Worm (Caenorhabditis elegans): ENCODE results near the gene C01G12.13.
A peak's percentile ranks its signal among the peaks of the same experiment; 100 is the strongest.

Gene C01G12.13

DNA sequence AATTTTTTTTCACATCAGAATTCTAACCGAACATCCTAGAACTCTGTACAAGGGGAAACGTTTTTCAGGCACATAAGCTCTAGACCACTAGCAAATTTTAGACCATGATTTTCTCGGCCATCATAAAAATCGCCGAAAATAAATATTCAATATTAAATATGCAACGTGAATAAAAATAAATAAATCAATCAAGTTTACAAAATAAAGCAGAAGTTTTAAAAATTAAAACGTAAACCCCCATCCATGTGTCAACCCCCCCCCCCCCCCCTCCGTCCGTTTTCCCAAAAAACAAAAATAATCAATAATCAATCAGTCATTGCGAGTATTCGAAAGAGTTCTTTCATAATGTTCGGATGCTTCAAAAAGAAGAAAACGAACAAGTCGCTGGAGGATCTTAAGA is 16.8 kb downstream of the C01G12.13 start, which contains the start of gene catp-4:
catp-4 (plus strand) TSS at position 301 of the 400 bp plus-strand sequence.
- TF ChIP-seq attf-6 (GFP tag; IDR thresholded peaks at IDR 0.05) (no peak), tlf-1 (GFP tag; optimal IDR thresholded peaks at IDR 0.05) (no peak)

DNA sequence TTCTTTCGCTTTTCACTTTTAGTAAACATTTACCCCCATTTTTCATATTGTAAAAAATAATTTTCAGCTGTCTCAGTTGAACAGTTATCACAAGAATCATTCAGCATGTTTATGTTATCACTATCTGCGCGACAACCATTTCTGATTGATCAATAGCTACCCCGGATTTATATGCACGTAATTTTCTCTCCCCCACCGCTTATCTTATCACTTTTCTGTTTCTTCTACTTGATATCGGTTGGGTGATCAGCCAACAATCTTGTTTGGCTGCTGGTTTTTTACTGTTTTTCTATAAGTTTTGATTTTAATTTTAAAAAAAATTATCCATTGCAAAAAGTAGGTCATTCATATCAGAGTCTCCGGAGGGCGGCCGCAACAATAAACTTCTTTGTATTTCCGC is 21.3 kb downstream of the C01G12.13 start:
- TF ChIP-seq madf-6 (GFP tag; IDR thresholded peaks at IDR 0.05): 0 out of 2 replicates have a peak, but pooled peaks have one; percentile 17
- no peak for TF ChIP-seq lin-35 (GFP tag; optimal IDR thresholded peaks at IDR 0.05)

DNA sequence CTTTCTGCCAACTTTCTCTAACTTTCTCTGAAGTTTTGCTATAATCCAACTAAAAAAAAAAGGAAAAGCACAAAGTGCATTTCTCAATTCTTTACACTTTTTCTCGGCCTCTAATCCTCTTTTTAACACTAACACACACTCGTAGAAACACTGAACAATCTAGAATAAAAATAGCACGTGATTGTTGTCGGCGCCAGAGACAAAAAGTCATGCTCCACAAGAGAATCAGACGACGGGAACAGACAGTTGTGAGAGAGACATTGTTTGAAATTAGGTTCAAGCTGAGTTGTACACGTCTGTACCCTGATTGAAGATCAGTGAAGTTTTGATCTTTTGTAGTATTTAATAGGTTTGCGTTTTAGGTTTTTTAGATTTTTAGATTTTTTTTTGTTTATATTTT is 21.8 kb downstream of the C01G12.13 start:
- no peak for TF ChIP-seq T07F8.4 (tag; optimal IDR thresholded peaks at IDR 0.05)
- TF ChIP-seq hmg-20 (GFP tag; IDR thresholded peaks at IDR 0.05): no peak
- TF ChIP-seq snpc-4 (GFP tag; optimal IDR thresholded peaks at IDR 0.05): no peak
- TF ChIP-seq snpc-4 (tag; optimal IDR thresholded peaks at IDR 0.05): peak in 1 of 4 experiments; percentile 17
- TF ChIP-seq unc-130 (GFP tag; optimal IDR thresholded peaks at IDR 0.05): no peak
- TF ChIP-seq D2030.7 (GFP tag; IDR thresholded peaks at IDR 0.05): no peak
- TF ChIP-seq tlf-1 (GFP tag; optimal IDR thresholded peaks at IDR 0.05): peak; percentile 29
- TF ChIP-seq nhr-80 (tag; optimal IDR thresholded peaks at IDR 0.05): peak; percentile 36
- TF ChIP-seq F39B2.1 (GFP tag; IDR thresholded peaks at IDR 0.05): no peak
- no peak for TF ChIP-seq lir-1 (GFP tag; conservative IDR thresholded peaks at IDR 0.05)
- peak; percentile 16; the same call in 1 of the 2 replicates for TF ChIP-seq hmg-1.2 (GFP tag; IDR thresholded peaks at IDR 0.05)
- TF ChIP-seq ceh-58 (GFP tag; IDR thresholded peaks at IDR 0.05): no peak
- peak; percentile 54; the same call in 1 of the 2 replicates for TF ChIP-seq K11D2.4 (GFP tag; IDR thresholded peaks at IDR 0.05)
- no peak for TF ChIP-seq cebp-2 (GFP tag; IDR thresholded peaks at IDR 0.05)
- no peak for TF ChIP-seq sptf-2 (GFP tag; optimal IDR thresholded peaks at IDR 0.05)
- no peak for TF ChIP-seq C17E4.6 (GFP tag; IDR thresholded peaks at IDR 0.05)
- peak; percentile 28 for TF ChIP-seq ZK185.1 (tag; optimal IDR thresholded peaks at IDR 0.05; ENCODE audit: poor library complexity, severe bottlenecking)
- TF ChIP-seq F23B12.7 (tag; optimal IDR thresholded peaks at IDR 0.05; ENCODE audit: insufficient read depth): peak; percentile 6
- no peak for TF ChIP-seq nhr-90 (tag; optimal IDR thresholded peaks at IDR 0.05)
- no peak for TF ChIP-seq ztf-28 (GFP tag; IDR thresholded peaks at IDR 0.05)
- TF ChIP-seq ztf-26 (tag; optimal IDR thresholded peaks at IDR 0.05): peak; percentile 1
- no peak for TF ChIP-seq Y95B8A.8 (GFP tag; IDR thresholded peaks at IDR 0.05)
- no peak for TF ChIP-seq ceh-79 (tag; optimal IDR thresholded peaks at IDR 0.05)
- TF ChIP-seq pbrm-1 (GFP tag; IDR thresholded peaks at IDR 0.05): no peak
- TF ChIP-seq dox-1 (GFP tag; IDR thresholded peaks at IDR 0.05): no peak
- TF ChIP-seq atf-7 (tag; optimal IDR thresholded peaks at IDR 0.05): peak; percentile 66
- peak in 1 of 2 experiments; percentile 36 for TF ChIP-seq let-607 (tag; optimal IDR thresholded peaks at IDR 0.05)
- TF ChIP-seq bed-1 (GFP tag; IDR thresholded peaks at IDR 0.05): no peak
- no peak for TF ChIP-seq egrh-3 (GFP tag; IDR thresholded peaks at IDR 0.05)
- TF ChIP-seq zim-3 (tag; optimal IDR thresholded peaks at IDR 0.05): no peak
- TF ChIP-seq xnd-1 (tag; optimal IDR thresholded peaks at IDR 0.05): no peak
- TF ChIP-seq ceh-91 (GFP tag; IDR thresholded peaks at IDR 0.05): no peak
- no peak for TF ChIP-seq ets-4 (GFP tag; optimal IDR thresholded peaks at IDR 0.05)
- no peak for TF ChIP-seq cebp-1 (GFP tag; IDR thresholded peaks at IDR 0.05)
- peak; percentile 63 for TF ChIP-seq cebp-1 (tag; optimal IDR thresholded peaks at IDR 0.05)
- no peak for TF ChIP-seq Y56A3A.18 (GFP tag; IDR thresholded peaks at IDR 0.05)
- no peak for TF ChIP-seq lsl-1 (GFP tag; optimal IDR thresholded peaks at IDR 0.05)
- TF ChIP-seq ceh-27 (GFP tag; optimal IDR thresholded peaks at IDR 0.05): no peak
- no peak for TF ChIP-seq rec-8 (tag; optimal IDR thresholded peaks at IDR 0.05)
- TF ChIP-seq lin-54 (GFP tag; optimal IDR thresholded peaks at IDR 0.05): peak; percentile 40
- TF ChIP-seq mel-28 (tag; optimal IDR thresholded peaks at IDR 0.05; ENCODE audit: borderline replicate concordance): no peak
- TF ChIP-seq F10E7.11 (tag; optimal IDR thresholded peaks at IDR 0.05): no peak
